Fruit fly (Drosophila melanogaster) S2 (cell line): ENCODE data around the gene CG10211.

Source experiments
- CG8478 ChIP-seq: fragments of >200 bp; optimal IDR thresholded peaks from 2 replicates; lab custom pipeline; 2018
- CTCF ChIP-seq, 2 experiments: fragments of >200 bp; optimal IDR thresholded peaks; 2 replicates each; lab custom pipeline; 2018

dm6 chr2L:18568715-18569114 is 51.4 kb downstream of the CG10211 start:
- no peak for TF ChIP-seq CTCF (optimal IDR thresholded peaks at IDR 0.05; lab: Kevin White, UChicago)
- TF ChIP-seq CG8478 (lab: Kevin White, UChicago): no peak
